Worm (Caenorhabditis elegans): ENCODE data around the gene rps-27.

DNA sequence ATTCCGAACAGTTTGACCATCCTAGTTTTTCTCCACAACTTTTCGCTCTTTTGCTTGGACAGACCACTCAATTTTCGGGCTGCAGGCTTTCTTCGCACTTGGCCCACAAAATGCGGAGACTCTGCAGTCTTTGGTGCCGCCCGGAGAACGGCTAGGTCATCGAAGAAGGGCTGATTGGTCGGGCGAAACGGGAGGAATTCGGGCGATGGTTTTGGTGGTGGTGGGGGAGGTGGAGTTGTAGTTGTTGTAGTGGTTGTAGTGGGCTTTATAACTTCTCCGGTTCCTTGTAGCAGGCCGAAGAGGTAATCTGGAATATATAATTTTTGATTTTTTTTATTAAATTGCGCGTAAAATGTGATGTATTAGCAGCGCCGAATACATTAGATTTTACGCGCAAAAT, 33.8 kb upstream of the rps-27 start:
- TF ChIP-seq unc-39 (tag; optimal IDR thresholded peaks at IDR 0.05): no peak
- no peak for TF ChIP-seq ztf-11 (tag; optimal IDR thresholded peaks at IDR 0.05)
- no peak for TF ChIP-seq elt-3 (tag; optimal IDR thresholded peaks at IDR 0.05)
- no peak for TF ChIP-seq flh-1 (GFP tag; optimal IDR thresholded peaks at IDR 0.05)
- no peak for TF ChIP-seq mls-2 (tag; optimal IDR thresholded peaks at IDR 0.05)
- no peak for TF ChIP-seq unc-62 (GFP tag; optimal IDR thresholded peaks at IDR 0.05)
- TF ChIP-seq snpc-4 (tag; optimal IDR thresholded peaks at IDR 0.05): no peak
- no peak for TF ChIP-seq blmp-1 (tag; optimal IDR thresholded peaks at IDR 0.05)
- TF ChIP-seq mab-5 (tag; optimal IDR thresholded peaks at IDR 0.05): no peak
- TF ChIP-seq nhr-28 (tag; optimal IDR thresholded peaks at IDR 0.05): no peak
- TF ChIP-seq lsy-2 (tag; optimal IDR thresholded peaks at IDR 0.05): no peak

All from whole organism, mixed stage, embryonic.